Worm (Caenorhabditis elegans) whole organism, L2 larva: ENCODE measurements around the gene agr-1.

Experiments
- C34F6.9 ChIP-seq: fragments of 150-350 bp; optimal IDR thresholded peaks from 2 replicates; lab custom pipeline; 2014; ENCODE audit warnings: missing biosample characterization, missing genetic modification characterization
- F13H6.1 ChIP-seq: sonication (generic microtip); optimal IDR thresholded peaks from 2 replicates; lab custom pipeline; 2016; ENCODE audit warnings: missing genetic modification characterization, missing compliant biosample characterization
- R02D3.7 ChIP-seq: fragments of 150-350 bp; optimal IDR thresholded peaks from 2 replicates; lab custom pipeline; 2014; ENCODE audit warnings: missing biosample characterization, missing genetic modification characterization
- Y55F3AM.14 ChIP-seq: fragments of 200-800 bp; sonication (Bioruptor generic); optimal IDR thresholded peaks from 2 replicates; lab custom pipeline; 2018; ENCODE audit warnings: mild to moderate bottlenecking, missing genetic modification characterization, missing compliant biosample characterization
- ZK546.5 ChIP-seq: sonication (generic microtip); optimal IDR thresholded peaks from 2 replicates; lab custom pipeline; 2017; ENCODE audit warnings: missing biosample characterization, missing genetic modification characterization
- alr-1 ChIP-seq: fragments of 150-350 bp; optimal IDR thresholded peaks from 2 replicates; lab custom pipeline; 2014; ENCODE audit warnings: missing biosample characterization, missing genetic modification characterization
- ama-1 ChIP-seq: fragments of 150-350 bp; optimal IDR thresholded peaks from 2 replicates; lab custom pipeline; 2018; ENCODE audit warnings: inconsistent platforms
- blmp-1 ChIP-seq: sonication (generic microtip); optimal IDR thresholded peaks from 2 replicates; lab custom pipeline; 2017; ENCODE audit warnings: missing genetic modification characterization, mild to moderate bottlenecking, missing compliant biosample characterization, antibody characterized with exemption, moderate library complexity; ENCODE audit not compliant: insufficient read depth
- ceh-16 ChIP-seq: fragments of 150-350 bp; optimal IDR thresholded peaks from 2 replicates; lab custom pipeline; 2014; ENCODE audit warnings: missing biosample characterization, missing genetic modification characterization
- crh-2 ChIP-seq: sonication (generic microtip); optimal IDR thresholded peaks from 2 replicates; lab custom pipeline; 2017; ENCODE audit warnings: missing biosample characterization, missing genetic modification characterization
- dmd-4 ChIP-seq: sonication (generic microtip); optimal IDR thresholded peaks from 2 replicates; lab custom pipeline; 2017; ENCODE audit warnings: missing biosample characterization, missing genetic modification characterization
- egl-27 ChIP-seq: sonication (generic microtip); optimal IDR thresholded peaks from 3 replicates; lab custom pipeline; 2017; ENCODE audit warnings: missing biosample characterization, missing genetic modification reagents, missing genetic modification characterization
- elt-1 ChIP-seq: fragments of 150-350 bp; optimal IDR thresholded peaks from 2 replicates; lab custom pipeline; 2014; ENCODE audit warnings: missing biosample characterization, missing genetic modification characterization
- elt-3 ChIP-seq: sonication (generic microtip); optimal IDR thresholded peaks from 2 replicates; lab custom pipeline; 2017; ENCODE audit warnings: missing biosample characterization, missing genetic modification characterization
- fos-1 ChIP-seq: fragments of 150-350 bp; optimal IDR thresholded peaks from 2 replicates; lab custom pipeline; 2014; ENCODE audit warnings: missing biosample characterization, missing genetic modification characterization
- gmeb-1 ChIP-seq: fragments of 150-350 bp; optimal IDR thresholded peaks from 2 replicates; lab custom pipeline; 2014; ENCODE audit warnings: missing biosample characterization, missing genetic modification characterization
- lin-11 ChIP-seq: fragments of 150-350 bp; sonication (generic microtip); optimal IDR thresholded peaks from 2 replicates; lab custom pipeline; 2014; ENCODE audit warnings: missing biosample characterization, missing genetic modification characterization, inconsistent platforms, mixed read lengths
- lin-13 ChIP-seq: fragments of 150-350 bp; optimal IDR thresholded peaks from 2 replicates; lab custom pipeline; 2014; ENCODE audit warnings: missing biosample characterization, missing genetic modification reagents, missing genetic modification characterization
- lin-39 ChIP-seq: fragments of 150-350 bp; optimal IDR thresholded peaks from 2 replicates; lab custom pipeline; 2014; ENCODE audit warnings: missing biosample characterization, missing genetic modification reagents, missing genetic modification characterization
- lsy-2 ChIP-seq, 2 experiments: fragments of 150-350 bp in 1 of 2; sonication (generic microtip) in 1 of 2; optimal IDR thresholded peaks; 2 replicates each; lab custom pipeline; 2014 to 2017; ENCODE audit warnings: missing biosample characterization in 2 of 2, missing genetic modification characterization in 2 of 2
- mab-5 ChIP-seq: fragments of 150-350 bp; optimal IDR thresholded peaks from 2 replicates; lab custom pipeline; 2014; ENCODE audit warnings: missing biosample characterization, missing genetic modification characterization
- mdl-1 ChIP-seq, 2 experiments: fragments of 150-350 bp in 1 of 2; sonication (generic microtip) in 1 of 2; optimal IDR thresholded peaks; 2 replicates each; lab custom pipeline; 2017; ENCODE audit warnings: missing biosample characterization in 2 of 2, missing genetic modification characterization in 2 of 2
- nhr-10 ChIP-seq: sonication (generic microtip); optimal IDR thresholded peaks from 2 replicates; lab custom pipeline; 2017; ENCODE audit warnings: missing biosample characterization, missing genetic modification characterization
- nhr-11 ChIP-seq: fragments of 150-350 bp; optimal IDR thresholded peaks from 2 replicates; lab custom pipeline; 2014; ENCODE audit warnings: missing biosample characterization, missing genetic modification characterization
- nhr-129 ChIP-seq: fragments of 150-350 bp; optimal IDR thresholded peaks from 2 replicates; lab custom pipeline; 2014; ENCODE audit warnings: missing biosample characterization, missing genetic modification characterization
- nhr-21 ChIP-seq: fragments of 150-350 bp; optimal IDR thresholded peaks from 2 replicates; lab custom pipeline; 2014; ENCODE audit warnings: missing biosample characterization, missing genetic modification characterization
- nhr-237 ChIP-seq: fragments of 150-350 bp; optimal IDR thresholded peaks from 2 replicates; lab custom pipeline; 2014; ENCODE audit warnings: missing biosample characterization, missing genetic modification characterization
- nhr-25 ChIP-seq: fragments of 150-350 bp; sonication (generic microtip); optimal IDR thresholded peaks from 3 replicates; lab custom pipeline; 2014; ENCODE audit warnings: missing biosample characterization, missing genetic modification characterization
- nhr-6 ChIP-seq: fragments of 150-350 bp; optimal IDR thresholded peaks from 2 replicates; lab custom pipeline; 2014; ENCODE audit warnings: missing biosample characterization, missing genetic modification characterization
- nhr-77 ChIP-seq: fragments of 150-350 bp; optimal IDR thresholded peaks from 2 replicates; lab custom pipeline; 2014; ENCODE audit warnings: missing biosample characterization, missing genetic modification characterization
- peb-1 ChIP-seq: fragments of 150-350 bp; optimal IDR thresholded peaks from 2 replicates; lab custom pipeline; 2014; ENCODE audit warnings: missing biosample characterization, missing genetic modification characterization
- sem-4 ChIP-seq: fragments of 150-350 bp; optimal IDR thresholded peaks from 2 replicates; lab custom pipeline; 2014; ENCODE audit warnings: missing biosample characterization, missing genetic modification reagents, missing genetic modification characterization
- skn-1 ChIP-seq: sonication (generic microtip); optimal IDR thresholded peaks from 2 replicates; lab custom pipeline; 2017; ENCODE audit warnings: missing biosample characterization, missing genetic modification characterization
- sma-3 ChIP-seq: sonication (generic microtip); optimal IDR thresholded peaks from 2 replicates; lab custom pipeline; 2016; ENCODE audit warnings: missing genetic modification reagents, missing genetic modification characterization, missing compliant biosample characterization
- sma-9 ChIP-seq, 2 experiments: fragments of 150-350 bp in 1 of 2; sonication (generic microtip) in 1 of 2; optimal IDR thresholded peaks; 2 replicates each; lab custom pipeline; 2014 to 2016; ENCODE audit warnings: missing genetic modification characterization in 2 of 2, mild to moderate bottlenecking in 1 of 2, missing biosample characterization in 1 of 2, missing compliant biosample characterization in 1 of 2, missing genetic modification reagents in 1 of 2, moderate library complexity in 1 of 2
- snpc-4 ChIP-seq: fragments of 150-350 bp; optimal IDR thresholded peaks from 2 replicates; lab custom pipeline; 2014; ENCODE audit warnings: missing biosample characterization, missing genetic modification characterization
- unc-39 ChIP-seq: fragments of 150-350 bp; optimal IDR thresholded peaks from 2 replicates; lab custom pipeline; 2014; ENCODE audit warnings: missing biosample characterization, missing genetic modification characterization
- unc-55 ChIP-seq: fragments of 150-350 bp; sonication (generic microtip); optimal IDR thresholded peaks from 3 replicates; lab custom pipeline; 2014; ENCODE audit warnings: missing biosample characterization, missing genetic modification reagents, missing genetic modification characterization
- unc-62 ChIP-seq: fragments of 150-350 bp; optimal IDR thresholded peaks from 2 replicates; lab custom pipeline; 2014; ENCODE audit warnings: missing biosample characterization, missing genetic modification reagents, missing genetic modification characterization
- zag-1 ChIP-seq: fragments of 150-350 bp; optimal IDR thresholded peaks from 2 replicates; lab custom pipeline; 2014; ENCODE audit warnings: missing biosample characterization, missing genetic modification characterization
- ztf-1 ChIP-seq: fragments of 200-800 bp; sonication (Bioruptor generic); conservative IDR thresholded peaks from 2 replicates; pipeline ENCODE4 v1.3.6; 2022; ENCODE audit warnings: missing genetic modification characterization, missing compliant biosample characterization
- ztf-11 ChIP-seq: sonication (generic microtip); optimal IDR thresholded peaks from 2 replicates; lab custom pipeline; 2017; ENCODE audit warnings: missing biosample characterization, missing genetic modification characterization
- ztf-4 ChIP-seq: fragments of 150-350 bp; optimal IDR thresholded peaks from 2 replicates; lab custom pipeline; 2014; ENCODE audit warnings: missing biosample characterization, missing genetic modification characterization

Gene agr-1

ce11 chrII:6823233-6823632 is 48.3 kb upstream of the agr-1 start:
- peak; percentile 53 for TF ChIP-seq crh-2 (tag; lab: Kevin White, UChicago)
- TF ChIP-seq nhr-77 (tag; lab: Kevin White, UChicago) = no peak
- TF ChIP-seq blmp-1 = no peak
- peak; percentile 63 for TF ChIP-seq nhr-129 (tag; lab: Kevin White, UChicago)
- TF ChIP-seq Y55F3AM.14 (GFP tag; lab: Kevin White, UChicago) = peak; percentile 8
- TF ChIP-seq elt-3 (tag; lab: Kevin White, UChicago) = no peak
- no peak for TF ChIP-seq dmd-4 (tag; lab: Kevin White, UChicago)
- peak; percentile 92 for TF ChIP-seq unc-62
- peak; percentile 80 for TF ChIP-seq nhr-25 (tag; lab: Kevin White, UChicago)
- no peak for TF ChIP-seq sma-3 (GFP tag; lab: Kevin White, UChicago)
- TF ChIP-seq snpc-4 (tag; lab: Kevin White, UChicago) = peak; percentile 31
- TF ChIP-seq ztf-1 (GFP tag; lab: Robert Waterston, UW) = no peak
- no peak for TF ChIP-seq alr-1 (tag; lab: Kevin White, UChicago)
- TF ChIP-seq mab-5 (tag; lab: Kevin White, UChicago) = peak; percentile 92
- no peak for TF ChIP-seq ZK546.5
- TF ChIP-seq mdl-1 (tag; optimal IDR thresholded peaks at IDR 0.05; lab: Kevin White, UChicago) = peak in 1 of 2 experiments; percentile 29
- peak; percentile 72 for TF ChIP-seq ceh-16 (tag; lab: Kevin White, UChicago)
- peak; percentile 78 for TF ChIP-seq sma-9 (GFP tag; optimal IDR thresholded peaks at IDR 0.05; lab: Kevin White, UChicago)
- TF ChIP-seq sma-9 (tag; optimal IDR thresholded peaks at IDR 0.05; lab: Kevin White, UChicago) = no peak
- TF ChIP-seq ztf-4 (tag; lab: Kevin White, UChicago) = peak; percentile 23
- TF ChIP-seq ama-1 = no peak
- no peak for TF ChIP-seq egl-27
- no peak for TF ChIP-seq skn-1
- TF ChIP-seq lsy-2 (tag; optimal IDR thresholded peaks at IDR 0.05; lab: Kevin White, UChicago) = peak in 1 of 2 experiments; percentile 53
- no peak for TF ChIP-seq ztf-11 (tag; lab: Kevin White, UChicago)
- TF ChIP-seq peb-1 = no peak
- TF ChIP-seq lin-11 (tag; lab: Kevin White, UChicago) = no peak
- peak; percentile 68 for TF ChIP-seq F13H6.1 (tag; lab: Kevin White, UChicago)
- TF ChIP-seq nhr-237 (tag; lab: Kevin White, UChicago) = no peak
- peak; percentile 88 for TF ChIP-seq sem-4 (tag; lab: Kevin White, UChicago)
- no peak for TF ChIP-seq R02D3.7
- peak; percentile 46 for TF ChIP-seq lin-39 (tag; lab: Kevin White, UChicago)
- TF ChIP-seq C34F6.9 (tag; lab: Kevin White, UChicago) = peak; percentile 31
- TF ChIP-seq zag-1 (tag; lab: Kevin White, UChicago) = peak; percentile 22
- TF ChIP-seq, all 48 proteins: peak for 17

- no peak for TF ChIP-seq nhr-10
- TF ChIP-seq mab-5 (tag; lab: Kevin White, UChicago) = peak; percentile 68
- peak; percentile 81 for TF ChIP-seq blmp-1
- TF ChIP-seq unc-39 (tag; lab: Kevin White, UChicago) = no peak
- peak; percentile 37 for TF ChIP-seq unc-55
- TF ChIP-seq ztf-4 (tag; lab: Kevin White, UChicago) = peak; percentile 41
- TF ChIP-seq ZK546.5 = no peak
- TF ChIP-seq sma-3 (GFP tag; lab: Kevin White, UChicago) = peak; percentile 59
- TF ChIP-seq nhr-25 (tag; lab: Kevin White, UChicago) = peak; percentile 78
- peak; percentile 3 to 59 for TF ChIP-seq lsy-2 (tag; optimal IDR thresholded peaks at IDR 0.05; lab: Kevin White, UChicago)
- no peak for TF ChIP-seq dmd-4 (tag; lab: Kevin White, UChicago)
- TF ChIP-seq egl-27 = peak; percentile 78
- peak; percentile 94 for TF ChIP-seq ceh-16 (tag; lab: Kevin White, UChicago)
- peak; percentile 92 for TF ChIP-seq fos-1 (tag; lab: Kevin White, UChicago)
- TF ChIP-seq elt-1 (tag; lab: Kevin White, UChicago) = peak; percentile 88
- peak; percentile 32 to 56 for TF ChIP-seq mdl-1 (tag; optimal IDR thresholded peaks at IDR 0.05; lab: Kevin White, UChicago)
- TF ChIP-seq nhr-77 (tag; lab: Kevin White, UChicago) = no peak
- TF ChIP-seq nhr-6 = peak; percentile 64
- peak; percentile 81 for TF ChIP-seq nhr-21 (tag; lab: Kevin White, UChicago)
- peak; percentile 86 for TF ChIP-seq crh-2 (tag; lab: Kevin White, UChicago)
- TF ChIP-seq skn-1 = no peak
- TF ChIP-seq lin-13 (GFP tag; lab: Kevin White, UChicago) = peak; percentile 20
- TF ChIP-seq nhr-129 (tag; lab: Kevin White, UChicago) = peak; percentile 58
- TF ChIP-seq alr-1 (tag; lab: Kevin White, UChicago) = no peak
- TF ChIP-seq snpc-4 (tag; lab: Kevin White, UChicago) = no peak
- TF ChIP-seq nhr-11 (tag; lab: Kevin White, UChicago) = no peak
- TF ChIP-seq R02D3.7 = no peak
- peak; percentile 47 for TF ChIP-seq gmeb-1 (tag; lab: Kevin White, UChicago)
- peak; percentile 91 for TF ChIP-seq sma-9 (GFP tag; optimal IDR thresholded peaks at IDR 0.05; lab: Kevin White, UChicago)
- no peak for TF ChIP-seq sma-9 (tag; optimal IDR thresholded peaks at IDR 0.05; lab: Kevin White, UChicago)
- no peak for TF ChIP-seq lin-39 (tag; lab: Kevin White, UChicago)
- TF ChIP-seq F13H6.1 (tag; lab: Kevin White, UChicago) = peak; percentile 67
- TF ChIP-seq unc-62 = peak; percentile 48
- no peak for TF ChIP-seq elt-3 (tag; lab: Kevin White, UChicago)
- peak; percentile 89 for TF ChIP-seq sem-4 (tag; lab: Kevin White, UChicago)
Measured at ce11 chrII:6822347-6822746, 47.4 kb upstream of the agr-1 start.
